Fruit fly (Drosophila melanogaster): ENCODE data around the gene CG5783.

Gene CG5783

dm6 chr2L:18186695-18187094 is 30.9 kb downstream of the CG5783 start:
- TF ChIP-seq CG4496 (GFP tag; IDR thresholded peaks at IDR 0.05): no peak

- TF ChIP-seq CG15710 (tag; optimal IDR thresholded peaks at IDR 0.05): no peak
- no peak for TF ChIP-seq CG8159 (tag; optimal IDR thresholded peaks at IDR 0.05)
- no peak for TF ChIP-seq CG13204 (GFP tag; optimal IDR thresholded peaks at IDR 0.05)
- TF ChIP-seq CG9948 (tag; optimal IDR thresholded peaks at IDR 0.05): no peak
- no peak for TF ChIP-seq CG34367 (tag; optimal IDR thresholded peaks at IDR 0.05)
- no peak for TF ChIP-seq EcR (GFP tag; optimal IDR thresholded peaks at IDR 0.05)
- no peak for TF ChIP-seq gl (tag; optimal IDR thresholded peaks at IDR 0.05)
- no peak for TF ChIP-seq Snoo (tag; optimal IDR thresholded peaks at IDR 0.05)
- TF ChIP-seq CG32121 (GFP tag; IDR thresholded peaks at IDR 0.05): no peak
- TF ChIP-seq Ets98B (GFP tag; IDR thresholded peaks at IDR 0.05): no peak
- TF ChIP-seq CG12605 (GFP tag; IDR thresholded peaks at IDR 0.05): no peak
- no peak for TF ChIP-seq CG4496 (GFP tag; IDR thresholded peaks at IDR 0.05)
- TF ChIP-seq fd96Ca (GFP tag; IDR thresholded peaks at IDR 0.05): no peak
- TF ChIP-seq CG8301 (tag; optimal IDR thresholded peaks at IDR 0.05): no peak
- no peak for TF ChIP-seq Pif1B (GFP tag; optimal IDR thresholded peaks at IDR 0.05)
- TF ChIP-seq Pif1A (GFP tag; optimal IDR thresholded peaks at IDR 0.05): no peak
- no peak for TF ChIP-seq CG10348 (GFP tag; IDR thresholded peaks at IDR 0.05)
- TF ChIP-seq D1 (tag; optimal IDR thresholded peaks at IDR 0.05): no peak
- TF ChIP-seq CG14655 (GFP tag; optimal IDR thresholded peaks at IDR 0.05): no peak
- TF ChIP-seq CG17806 (tag; optimal IDR thresholded peaks at IDR 0.05): no peak
These were observed 47.0 kb downstream of the CG5783 start for dm6 chr2L:18202811-18203210.
